Fruit fly (Drosophila melanogaster): Measurements from ENCODE around the gene SNF4Agamma.

DNA sequence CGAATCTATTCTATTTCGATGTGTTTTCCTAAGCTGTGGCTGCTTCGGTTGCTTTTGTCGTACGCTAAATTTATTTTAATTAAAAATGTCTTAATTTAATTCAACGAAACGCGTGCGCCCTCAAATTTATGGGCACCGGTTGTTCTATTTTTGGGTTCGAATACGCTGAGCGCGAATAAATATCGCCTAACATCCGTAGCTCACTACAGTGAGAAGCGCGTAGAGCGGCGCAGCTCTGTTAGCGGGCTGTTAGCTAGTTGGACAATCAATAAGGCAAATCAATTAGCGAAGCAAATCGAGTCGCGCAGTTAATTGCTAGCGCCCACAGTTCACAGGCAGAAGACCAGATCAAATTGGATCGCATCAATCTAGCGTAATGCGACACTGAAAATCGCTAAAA is 69.5 kb downstream of the SNF4Agamma start:
- TF ChIP-seq GATAd (GFP tag; optimal IDR thresholded peaks at IDR 0.05) (no peak), Sp1 (GFP tag; optimal IDR thresholded peaks at IDR 0.05) (no peak), HLH106 (tag; optimal IDR thresholded peaks at IDR 0.05) (no peak), Jra (GFP tag; optimal IDR thresholded peaks at IDR 0.05) (no peak), lola (GFP tag; optimal IDR thresholded peaks at IDR 0.05) (no peak), tai (GFP tag; optimal IDR thresholded peaks at IDR 0.05) (no peak), psq (GFP tag; optimal IDR thresholded peaks at IDR 0.05) (no peak), CrebA (GFP tag; optimal IDR thresholded peaks at IDR 0.05; ENCODE audit: borderline replicate concordance) (no peak), br (GFP tag; optimal IDR thresholded peaks at IDR 0.05) (no peak), Mio (GFP tag; optimal IDR thresholded peaks at IDR 0.05) (no peak), N (GFP tag; optimal IDR thresholded peaks at IDR 0.05) (no peak), pan (optimal IDR thresholded peaks at IDR 0.05) (no peak), h (GFP tag; optimal IDR thresholded peaks at IDR 0.05) (no peak), woc (GFP tag; optimal IDR thresholded peaks at IDR 0.05) (no peak)
